Worm (Caenorhabditis elegans) whole organism, L4 larva: Measurements from ENCODE around the gene melo-3.

Experiments used
- D1046.2 ChIP-seq: fragments of 200-800 bp; sonication (Bioruptor generic); IDR thresholded peaks from 2 replicates; pipeline ENCODE4 v1.3.6; 2022; ENCODE audit warnings: missing genetic modification characterization, missing compliant biosample characterization
- F49E8.2 ChIP-seq: sonication (generic microtip); optimal IDR thresholded peaks from 2 replicates; lab custom pipeline; 2016; ENCODE audit warnings: missing compliant biosample characterization, mild to moderate bottlenecking, missing genetic modification characterization, borderline replicate concordance
- aha-1 ChIP-seq: fragments of 150-350 bp; peaks from one replicate; lab custom pipeline; 2014; ENCODE audit warnings: missing biosample characterization, missing genetic modification characterization
- ceh-82 ChIP-seq: sonication (generic microtip); optimal IDR thresholded peaks from 2 replicates; lab custom pipeline; 2017; ENCODE audit warnings: missing biosample characterization, missing genetic modification characterization
- lin-38 ChIP-seq: fragments of 200-800 bp; sonication (Bioruptor generic); IDR thresholded peaks from 2 replicates; pipeline ENCODE4 v1.3.6; 2022; ENCODE audit warnings: missing genetic modification reagents, missing genetic modification characterization, missing compliant biosample characterization
- nhr-11 ChIP-seq: fragments of 150-350 bp; optimal IDR thresholded peaks from 2 replicates; lab custom pipeline; 2014; ENCODE audit warnings: missing biosample characterization, missing genetic modification characterization
- ztf-11 ChIP-seq: fragments of 150-350 bp; optimal IDR thresholded peaks from 2 replicates; lab custom pipeline; 2014; ENCODE audit warnings: missing biosample characterization, missing genetic modification characterization

- no peak for TF ChIP-seq lin-38 (GFP tag; lab: Robert Waterston, UW)
- no peak for TF ChIP-seq nhr-11 (tag; lab: Kevin White, UChicago)
- TF ChIP-seq D1046.2 (GFP tag; lab: Robert Waterston, UW), result no peak
- no peak for TF ChIP-seq ztf-11
- peak; percentile 92 for TF ChIP-seq aha-1 (tag; lab: Kevin White, UChicago)
- TF ChIP-seq F49E8.2 (tag; lab: Kevin White, UChicago), result no peak
- TF ChIP-seq ceh-82 (tag; lab: Kevin White, UChicago), result no peak
Observed at ce11 chrV:15057724-15058123, 21.1 kb upstream of the melo-3 start.
